Fruit fly (Drosophila melanogaster) whole organism, embryonic: ENCODE results near the gene CG5892.

Experiments used
- Adf1 ChIP-seq: fragments of 200-800 bp; sonication (Bioruptor generic); IDR thresholded peaks from 2 replicates; pipeline ENCODE4 v1.3.6; 2022; ENCODE audit warnings: missing biosample characterization, missing genetic modification characterization
- B-H2 ChIP-seq: fragments of 200-800 bp; sonication (Bioruptor generic); optimal IDR thresholded peaks from 2 replicates; lab custom pipeline; 2018; ENCODE audit warnings: missing biosample characterization, mild to moderate bottlenecking, missing genetic modification characterization
- Bdp1 ChIP-seq: fragments of 200-800 bp; sonication (Bioruptor generic); optimal IDR thresholded peaks from 3 replicates; lab custom pipeline; 2016; ENCODE audit warnings: missing biosample characterization, missing genetic modification characterization
- Bgb ChIP-seq: fragments of 200-800 bp; sonication (Bioruptor generic); IDR thresholded peaks from 2 replicates; pipeline ENCODE4 v1.3.6; 2022; ENCODE audit warnings: missing biosample characterization, missing genetic modification characterization; ENCODE audit not compliant: partially characterized antibody
- CG10274 ChIP-seq: fragments of 200-800 bp; sonication (Bioruptor generic); optimal IDR thresholded peaks from 3 replicates; lab custom pipeline; 2017; ENCODE audit warnings: missing biosample characterization, mild to moderate bottlenecking, missing genetic modification characterization
- CG11398 ChIP-seq: fragments of 200-800 bp; sonication (Bioruptor generic); optimal IDR thresholded peaks from 2 replicates; lab custom pipeline; 2016; ENCODE audit warnings: missing biosample characterization, missing genetic modification characterization
- CG11695 ChIP-seq: fragments of 200-800 bp; sonication (Bioruptor generic); IDR thresholded peaks from 3 replicates; pipeline ENCODE4 v1.3.6; 2022; ENCODE audit warnings: missing biosample characterization, missing genetic modification characterization
- CG13123 ChIP-seq: fragments of 200-800 bp; sonication (Bioruptor generic); optimal IDR thresholded peaks from 2 replicates; lab custom pipeline; 2016; ENCODE audit warnings: missing biosample characterization, missing genetic modification characterization
- CG13775 ChIP-seq: fragments of 200-800 bp; sonication (Bioruptor generic); optimal IDR thresholded peaks from 3 replicates; lab custom pipeline; 2017; ENCODE audit warnings: missing biosample characterization, mild to moderate bottlenecking, missing genetic modification characterization
- CG15479 ChIP-seq: fragments of 200-800 bp; sonication (Bioruptor generic); optimal IDR thresholded peaks from 3 replicates; lab custom pipeline; 2019; ENCODE audit warnings: missing biosample characterization, mild to moderate bottlenecking, missing genetic modification characterization, moderate library complexity
- CG1602 ChIP-seq: fragments of 200-800 bp; sonication (Bioruptor generic); optimal IDR thresholded peaks from 3 replicates; lab custom pipeline; 2016; ENCODE audit warnings: missing biosample characterization, missing genetic modification characterization
- CG17912 ChIP-seq: fragments of 200-800 bp; sonication (Bioruptor generic); optimal IDR thresholded peaks from 2 replicates; lab custom pipeline; 2018; ENCODE audit warnings: missing biosample characterization, mild to moderate bottlenecking, missing genetic modification characterization
- CG2875 ChIP-seq: fragments of 200-800 bp; sonication (Bioruptor generic); optimal IDR thresholded peaks from 2 replicates; lab custom pipeline; 2017; ENCODE audit warnings: missing biosample characterization, mild to moderate bottlenecking, missing genetic modification characterization, missing genetic modification reagents
- CG32772 ChIP-seq: fragments of 200-800 bp; sonication (Bioruptor generic); IDR thresholded peaks from 2 replicates; pipeline ENCODE4 v1.3.6; 2022; ENCODE audit warnings: missing biosample characterization, missing genetic modification characterization
- CG3726 ChIP-seq: fragments of 200-800 bp; sonication (Bioruptor generic); IDR thresholded peaks from 3 replicates; pipeline ENCODE4, ENCODE4 v1.3.6; 2022; ENCODE audit warnings: missing biosample characterization, missing genetic modification characterization
- CG42726 ChIP-seq: fragments of 200-800 bp; sonication (Bioruptor generic); IDR thresholded peaks from 2 replicates; pipeline ENCODE4 v1.3.6; 2022; ENCODE audit warnings: missing biosample characterization, missing genetic modification characterization; ENCODE audit not compliant: partially characterized antibody
- CG4328 ChIP-seq: fragments of 200-800 bp; sonication (Bioruptor generic); optimal IDR thresholded peaks from 3 replicates; lab custom pipeline; 2017; ENCODE audit warnings: missing biosample characterization, missing genetic modification reagents, missing genetic modification characterization
- CG6254 ChIP-seq: fragments of 200-800 bp; sonication (Bioruptor generic); optimal IDR thresholded peaks from 3 replicates; lab custom pipeline; 2017; ENCODE audit warnings: mild to moderate bottlenecking, missing biosample characterization, missing genetic modification reagents, missing genetic modification characterization
- CG7372 ChIP-seq: fragments of 200-800 bp; sonication (Bioruptor generic); IDR thresholded peaks from 2 replicates; pipeline ENCODE4 v1.3.6; 2022; ENCODE audit warnings: missing biosample characterization, missing genetic modification characterization
- Camta ChIP-seq: fragments of 200-800 bp; sonication (Bioruptor generic); optimal IDR thresholded peaks from 2 replicates; lab custom pipeline; 2016; ENCODE audit warnings: missing biosample characterization, missing genetic modification characterization
- Dfd ChIP-seq, 2 experiments: fragments of >200 bp; optimal IDR thresholded peaks; 2 replicates each; lab custom pipeline; 2017; ENCODE audit warnings: missing biosample characterization in 2 of 2, missing genetic modification characterization in 2 of 2
- Drgx ChIP-seq: fragments of 200-800 bp; sonication (Bioruptor generic); IDR thresholded peaks from 2 replicates; pipeline ENCODE4 v1.3.6; 2022; ENCODE audit warnings: missing biosample characterization, missing genetic modification characterization
- HmgD ChIP-seq: fragments of 200-800 bp; sonication (Bioruptor generic); optimal IDR thresholded peaks from 3 replicates; lab custom pipeline; 2016; ENCODE audit warnings: missing biosample characterization, missing genetic modification characterization
- HmgZ ChIP-seq: fragments of 200-800 bp; sonication (Bioruptor generic); optimal IDR thresholded peaks from 2 replicates; lab custom pipeline; 2018; ENCODE audit warnings: missing biosample characterization, mild to moderate bottlenecking, missing genetic modification characterization
- MESR4 ChIP-seq: fragments of 200-800 bp; sonication (Bioruptor generic); optimal IDR thresholded peaks from 2 replicates; lab custom pipeline; 2018; ENCODE audit warnings: missing biosample characterization, mild to moderate bottlenecking, missing genetic modification characterization, moderate library complexity
- PHDP ChIP-seq: fragments of 200-800 bp; sonication (Bioruptor generic); optimal IDR thresholded peaks from 3 replicates; lab custom pipeline; 2018; ENCODE audit warnings: missing biosample characterization, mild to moderate bottlenecking, missing genetic modification characterization, moderate library complexity
- Poxn ChIP-seq: fragments of 200-800 bp; sonication (Bioruptor generic); IDR thresholded peaks from 2 replicates; pipeline ENCODE4 v1.3.6; 2022; ENCODE audit warnings: missing biosample characterization, missing genetic modification characterization
- Ravus ChIP-seq: fragments of 200-800 bp; sonication (Bioruptor generic); IDR thresholded peaks from 2 replicates; pipeline ENCODE4 v1.3.6; 2022; ENCODE audit warnings: missing biosample characterization, missing genetic modification characterization
- Side ChIP-seq: fragments of 200-800 bp; sonication (Bioruptor generic); optimal IDR thresholded peaks from 2 replicates; lab custom pipeline; 2016; ENCODE audit warnings: missing biosample characterization, missing genetic modification characterization
- Spps ChIP-seq: fragments of 200-800 bp; sonication (Bioruptor generic); optimal IDR thresholded peaks from 2 replicates; lab custom pipeline; 2018; ENCODE audit warnings: missing biosample characterization, mild to moderate bottlenecking, missing genetic modification characterization
- YL-1 ChIP-seq: fragments of 200-800 bp; sonication (Bioruptor generic); optimal IDR thresholded peaks from 3 replicates; lab custom pipeline; 2017; ENCODE audit warnings: missing biosample characterization, mild to moderate bottlenecking, missing genetic modification characterization
- abd-A ChIP-seq: fragments of 200-800 bp; sonication (Bioruptor generic); optimal IDR thresholded peaks from 3 replicates; lab custom pipeline; 2019; ENCODE audit warnings: missing biosample characterization, mild to moderate bottlenecking, missing genetic modification characterization, moderate library complexity
- ap ChIP-seq: fragments of 200-800 bp; sonication (Bioruptor generic); IDR thresholded peaks from 2 replicates; pipeline ENCODE4 v1.3.6; 2022; ENCODE audit warnings: missing biosample characterization, missing genetic modification characterization
- ato ChIP-seq: fragments of 200-800 bp; sonication (Bioruptor generic); IDR thresholded peaks from 2 replicates; pipeline ENCODE4 v1.3.6; 2022; ENCODE audit warnings: missing biosample characterization, missing genetic modification characterization; ENCODE audit not compliant: partially characterized antibody
- bbx ChIP-seq: fragments of 200-800 bp; sonication (Bioruptor generic); IDR thresholded peaks from 2 replicates; pipeline ENCODE4 v1.3.6; 2022; ENCODE audit warnings: missing biosample characterization, missing genetic modification characterization; ENCODE audit not compliant: partially characterized antibody
- chm ChIP-seq: fragments of 200-800 bp; sonication (Bioruptor generic); IDR thresholded peaks from 2 replicates; pipeline ENCODE4 v1.3.6; 2022; ENCODE audit warnings: missing biosample characterization, missing genetic modification characterization
- crc ChIP-seq: fragments of 200-800 bp; sonication (Bioruptor generic); optimal IDR thresholded peaks from 2 replicates; lab custom pipeline; 2016; ENCODE audit warnings: missing biosample characterization, missing genetic modification characterization
- dpn ChIP-seq, 2 experiments: fragments of 200-800 bp; sonication (Bioruptor generic); optimal IDR thresholded peaks; 3 replicates each; lab custom pipeline; 2016; ENCODE audit warnings: missing biosample characterization in 2 of 2, missing genetic modification characterization in 2 of 2
- gem ChIP-seq: fragments of 200-800 bp; sonication (Bioruptor generic); optimal IDR thresholded peaks from 2 replicates; lab custom pipeline; 2019; ENCODE audit warnings: missing biosample characterization, mild to moderate bottlenecking, missing genetic modification characterization, moderate library complexity
- jing ChIP-seq: fragments of 200-800 bp; sonication (Bioruptor generic); optimal IDR thresholded peaks from 2 replicates; lab custom pipeline; 2018; ENCODE audit warnings: missing biosample characterization, mild to moderate bottlenecking, missing genetic modification characterization
- knrl ChIP-seq: fragments of 200-800 bp; sonication (Bioruptor generic); IDR thresholded peaks from 3 replicates; pipeline ENCODE4 v1.3.6; 2022; ENCODE audit warnings: missing biosample characterization, missing genetic modification characterization; ENCODE audit not compliant: partially characterized antibody
- nerfin-2 ChIP-seq: fragments of 200-800 bp; sonication (Bioruptor generic); IDR thresholded peaks from 2 replicates; pipeline ENCODE4 v1.3.6; 2022; ENCODE audit warnings: missing biosample characterization, missing genetic modification characterization; ENCODE audit not compliant: partially characterized antibody
- odd ChIP-seq: fragments of 200-800 bp; sonication (Bioruptor generic); optimal IDR thresholded peaks from 2 replicates; lab custom pipeline; 2017; ENCODE audit warnings: missing biosample characterization, mild to moderate bottlenecking, missing genetic modification characterization
- pnt ChIP-seq: fragments of 200-800 bp; sonication (Bioruptor generic); optimal IDR thresholded peaks from 3 replicates; lab custom pipeline; 2016; ENCODE audit warnings: missing biosample characterization, missing genetic modification characterization
- prd ChIP-seq, 3 experiments: fragments of >200 bp in 2 of 3; fragments of 200-800 bp in 1 of 3; sonication (Bioruptor generic) in 1 of 3; optimal IDR thresholded peaks in 2 of 3; IDR thresholded peaks in 1 of 3; 2 replicates in 2 of 3; 3 replicates in 1 of 3; pipeline versions ENCODE4 v1.3.6 to Lab custom; 2017 to 2022; ENCODE audit warnings: missing biosample characterization in 1 of 3, missing genetic modification characterization in 1 of 3
- pum ChIP-seq: fragments of 200-800 bp; sonication (Bioruptor generic); optimal IDR thresholded peaks from 2 replicates; lab custom pipeline; 2016; ENCODE audit warnings: missing biosample characterization, missing genetic modification characterization
- slbo ChIP-seq: fragments of 200-800 bp; sonication (Bioruptor generic); IDR thresholded peaks from 2 replicates; pipeline ENCODE4 v1.3.6; 2022; ENCODE audit warnings: missing biosample characterization, missing genetic modification characterization
- ssp ChIP-seq: fragments of 200-800 bp; sonication (Bioruptor generic); IDR thresholded peaks from 2 replicates; pipeline ENCODE4 v1.3.6; 2022; ENCODE audit warnings: missing biosample characterization, missing genetic modification characterization
- sug ChIP-seq: fragments of 200-800 bp; optimal IDR thresholded peaks from 2 replicates; lab custom pipeline; 2019; ENCODE audit warnings: missing biosample characterization, mild to moderate bottlenecking, missing genetic modification characterization, moderate library complexity
- toy ChIP-seq: fragments of 200-800 bp; sonication (Bioruptor generic); IDR thresholded peaks from 2 replicates; pipeline ENCODE4 v1.3.6; 2022; ENCODE audit warnings: missing biosample characterization, missing genetic modification characterization
- vvl ChIP-seq: fragments of 200-800 bp; sonication (Bioruptor generic); IDR thresholded peaks from 2 replicates; pipeline ENCODE4 v1.3.6; 2022; ENCODE audit warnings: missing biosample characterization, missing genetic modification characterization

Gene CG5892

DNA sequence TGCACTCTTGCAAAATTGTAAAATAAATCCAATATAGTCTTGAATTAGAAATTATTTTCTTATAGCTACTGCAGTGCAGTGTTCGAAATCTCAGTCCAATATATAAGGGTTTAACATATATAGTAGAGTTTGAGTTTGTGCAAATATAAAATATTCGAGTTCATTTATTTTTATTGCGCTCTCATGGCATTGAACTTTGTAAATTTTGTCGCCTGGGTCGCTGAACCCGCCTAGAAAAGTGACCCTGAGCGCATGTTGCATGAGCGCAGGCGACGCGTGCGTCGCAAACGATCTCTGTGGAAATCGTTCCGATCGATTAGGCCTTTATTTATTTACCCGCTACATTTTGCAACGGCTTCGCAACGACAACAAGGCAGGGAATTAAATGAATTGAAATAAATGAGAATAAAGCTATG lies 42.5 kb upstream of the CG5892 start (continued):
- TF ChIP-seq YL-1 (no peak), PHDP (peak; percentile 6), CG10274 (GFP tag; lab: Kevin White, UChicago) (no peak), prd (optimal IDR thresholded peaks at IDR 0.05; lab: Kevin White, UChicago) (no peak), prd (GFP tag; IDR thresholded peaks at IDR 0.05; lab: Robert Waterston, UW) (peak; percentile 38; the same call in 2 of the 3 replicates), Side (no peak), Dfd (GFP tag; optimal IDR thresholded peaks at IDR 0.05; lab: Kevin White, UChicago) (no peak), MESR4 (no peak), vvl (0 out of 2 replicates have a peak, but pooled peaks have one; percentile 12), CG42726 (GFP tag; lab: Robert Waterston, UW) (no peak), slbo (GFP tag; lab: Robert Waterston, UW) (peak; percentile 21; the same call in 1 of the 2 replicates), CG1602 (GFP tag; lab: Kevin White, UChicago) (peak; percentile 49), Camta (GFP tag; lab: Kevin White, UChicago) (no peak), CG2875 (GFP tag; lab: Kevin White, UChicago) (peak; percentile 34), sug (tag; lab: Kevin White, UChicago) (no peak), B-H2 (GFP tag; lab: Kevin White, UChicago) (no peak), Bdp1 (GFP tag; lab: Kevin White, UChicago) (peak; percentile 11), CG11695 (GFP tag; lab: Robert Waterston, UW) (0 out of 3 replicates have a peak, but pooled peaks have one; percentile 17), Adf1 (GFP tag; lab: Robert Waterston, UW) (no peak), CG13123 (no peak), CG6254 (GFP tag; lab: Kevin White, UChicago) (no peak), CG7372 (GFP tag; lab: Robert Waterston, UW) (no peak), Ravus (GFP tag; lab: Robert Waterston, UW) (no peak), CG17912 (GFP tag; lab: Kevin White, UChicago) (peak; percentile 3), HmgD (GFP tag; lab: Kevin White, UChicago) (no peak), CG15479 (GFP tag; lab: Kevin White, UChicago) (no peak), CG4328 (GFP tag; lab: Kevin White, UChicago) (no peak), CG32772 (GFP tag; lab: Robert Waterston, UW) (no peak), HmgZ (tag; lab: Kevin White, UChicago) (no peak), odd (GFP tag; lab: Kevin White, UChicago) (no peak), CG11398 (GFP tag; lab: Kevin White, UChicago) (no peak), dpn (GFP tag; optimal IDR thresholded peaks at IDR 0.05; lab: Kevin White, UChicago) (peak in 1 of 2 experiments; percentile 22), gem (tag; lab: Kevin White, UChicago) (peak; percentile 56), nerfin-2 (no peak), Poxn (GFP tag; lab: Robert Waterston, UW) (no peak), ssp (GFP tag; lab: Robert Waterston, UW) (0 out of 2 replicates have a peak, but pooled peaks have one; percentile 28), toy (GFP tag; lab: Robert Waterston, UW) (no peak), Bgb (no peak), chm (GFP tag; lab: Robert Waterston, UW) (no peak), knrl (no peak), ato (no peak), pnt (GFP tag; lab: Kevin White, UChicago) (peak; percentile 6), bbx (GFP tag; lab: Robert Waterston, UW) (no peak), CG13775 (peak; percentile 28), CG3726 (GFP tag; lab: Robert Waterston, UW) (no peak), Drgx (peak; percentile 58), pum (GFP tag; lab: Kevin White, UChicago) (no peak), Spps (tag; lab: Kevin White, UChicago) (no peak), abd-A (tag; lab: Kevin White, UChicago) (no peak), crc (GFP tag; lab: Kevin White, UChicago) (no peak), jing (GFP tag; lab: Kevin White, UChicago) (no peak), ap (no peak)
